Worm (Caenorhabditis elegans): ENCODE data around the gene trpp-9.

DNA sequence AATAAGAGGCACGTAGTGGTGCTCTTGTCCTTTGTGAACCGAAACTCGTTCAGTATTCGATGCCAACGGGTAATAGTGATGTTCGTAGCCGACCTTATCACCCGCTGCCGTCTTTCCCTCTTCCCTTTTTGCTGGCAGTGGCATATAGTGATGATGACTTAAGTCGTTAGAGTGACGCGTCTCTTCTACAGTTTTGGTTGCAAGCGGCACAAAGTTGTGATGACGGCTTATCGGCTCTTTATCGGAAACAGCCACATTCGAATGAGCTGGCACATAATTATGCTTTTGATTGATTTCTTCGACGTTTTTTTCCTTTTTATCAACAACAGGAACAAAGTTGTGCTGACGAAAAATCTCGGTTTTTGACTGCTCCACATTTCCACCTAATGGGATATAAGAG, 48.3 kb upstream of the trpp-9 start:
- TF ChIP-seq pag-3 (tag; optimal IDR thresholded peaks at IDR 0.05; ENCODE audit: borderline replicate concordance) (no peak), ama-1 (optimal IDR thresholded peaks at IDR 0.05) (no peak), unc-42 (tag; optimal IDR thresholded peaks at IDR 0.05) (no peak), nfya-1 (tag; optimal IDR thresholded peaks at IDR 0.05) (no peak), tbx-2 (tag; optimal IDR thresholded peaks at IDR 0.05) (no peak), F13H6.1 (tag; optimal IDR thresholded peaks at IDR 0.05) (no peak), ttx-3 (tag; optimal IDR thresholded peaks at IDR 0.05) (no peak), elt-2 (tag; optimal IDR thresholded peaks at IDR 0.05) (peak; percentile 61), ref-2 (tag; optimal IDR thresholded peaks at IDR 0.05) (no peak), che-1 (tag; optimal IDR thresholded peaks at IDR 0.05) (no peak), dmd-4 (tag; optimal IDR thresholded peaks at IDR 0.05; ENCODE audit: borderline replicate concordance) (no peak), ceh-14 (tag; optimal IDR thresholded peaks at IDR 0.05) (no peak), hlh-6 (tag; optimal IDR thresholded peaks at IDR 0.05) (no peak), lin-11 (tag; optimal IDR thresholded peaks at IDR 0.05) (no peak)
